Fruit fly (Drosophila melanogaster): Measurements from ENCODE around the gene CG7432.

DNA sequence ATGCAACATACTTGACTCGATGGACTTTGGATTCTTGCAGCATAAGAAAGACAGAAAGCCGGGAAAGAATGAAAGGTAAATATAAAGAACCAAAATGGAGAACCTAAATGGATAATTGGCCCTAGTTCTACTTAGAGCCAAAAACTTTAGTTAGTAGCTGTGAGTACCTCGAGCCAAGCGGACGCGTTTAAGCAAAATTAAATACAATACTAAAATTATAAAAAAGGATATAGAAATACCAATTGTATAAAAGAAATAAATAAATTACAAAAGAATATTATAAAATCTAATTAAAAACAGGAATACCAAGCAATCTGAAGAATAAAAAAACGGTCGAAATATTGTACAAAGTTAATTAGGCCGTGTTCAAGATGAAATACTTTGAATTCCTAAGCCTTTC lies 30.2 kb upstream of the CG7432 start, which contains the start of gene CG34138:
- TF ChIP-seq Clk (GFP tag; optimal IDR thresholded peaks at IDR 0.05) (no peak), Mnt (GFP tag; optimal IDR thresholded peaks at IDR 0.05) (no peak), bab1 (GFP tag; optimal IDR thresholded peaks at IDR 0.05) (no peak), pad (GFP tag; optimal IDR thresholded peaks at IDR 0.05) (no peak), ovo (GFP tag; optimal IDR thresholded peaks at IDR 0.05) (no peak), Crg-1 (GFP tag; optimal IDR thresholded peaks at IDR 0.05) (no peak), toe (GFP tag; optimal IDR thresholded peaks at IDR 0.05) (no peak), Hr96 (GFP tag; optimal IDR thresholded peaks at IDR 0.05) (no peak), tj (GFP tag; optimal IDR thresholded peaks at IDR 0.05) (no peak), kay (GFP tag; ENCODE audit: borderline replicate concordance) (no peak), CG14711 (tag; optimal IDR thresholded peaks at IDR 0.05) (no peak), CG1620 (GFP tag; optimal IDR thresholded peaks at IDR 0.05) (no peak), CG11617 (GFP tag; optimal IDR thresholded peaks at IDR 0.05) (no peak)

Data from whole organism, adult.